Fruit fly (Drosophila melanogaster) whole organism, embryonic: ENCODE data around the gene dbe.

Source experiments
- Atf3 ChIP-seq: fragments of 200-800 bp; sonication (Bioruptor generic); optimal IDR thresholded peaks from 3 replicates; lab custom pipeline; 2016; ENCODE audit warnings: missing biosample characterization, missing genetic modification characterization
- Bgb ChIP-seq: fragments of 200-800 bp; sonication (Bioruptor generic); IDR thresholded peaks from 2 replicates; pipeline ENCODE4 v1.3.6; 2022; ENCODE audit warnings: missing biosample characterization, missing genetic modification characterization; ENCODE audit not compliant: partially characterized antibody
- CG11398 ChIP-seq: fragments of 200-800 bp; sonication (Bioruptor generic); optimal IDR thresholded peaks from 2 replicates; lab custom pipeline; 2016; ENCODE audit warnings: missing biosample characterization, missing genetic modification characterization
- CG11695 ChIP-seq: fragments of 200-800 bp; sonication (Bioruptor generic); IDR thresholded peaks from 3 replicates; pipeline ENCODE4 v1.3.6; 2022; ENCODE audit warnings: missing biosample characterization, missing genetic modification characterization
- CG12744 ChIP-seq: fragments of 200-800 bp; sonication (Bioruptor generic); optimal IDR thresholded peaks from 2 replicates; lab custom pipeline; 2016; ENCODE audit warnings: missing biosample characterization, missing genetic modification characterization
- CG13624 ChIP-seq: fragments of 200-800 bp; sonication (Bioruptor generic); optimal IDR thresholded peaks from 2 replicates; lab custom pipeline; 2016; ENCODE audit warnings: missing biosample characterization, missing genetic modification characterization
- CG16779 ChIP-seq: fragments of 200-800 bp; sonication (Bioruptor generic); IDR thresholded peaks from 2 replicates; pipeline ENCODE4 v1.3.6; 2022; ENCODE audit warnings: missing biosample characterization, missing genetic modification characterization
- CG16863 ChIP-seq: fragments of 200-800 bp; sonication (Bioruptor generic); optimal IDR thresholded peaks from 3 replicates; lab custom pipeline; 2016; ENCODE audit warnings: missing biosample characterization, missing genetic modification characterization
- CG17361 ChIP-seq: fragments of 200-800 bp; sonication (Bioruptor generic); IDR thresholded peaks from 3 replicates; pipeline ENCODE4 v1.3.6; 2022; ENCODE audit warnings: missing biosample characterization, missing genetic modification characterization
- CG17568 ChIP-seq: fragments of 200-800 bp; sonication (Bioruptor generic); optimal IDR thresholded peaks from 2 replicates; lab custom pipeline; 2018; ENCODE audit warnings: missing biosample characterization, mild to moderate bottlenecking, missing genetic modification characterization, moderate library complexity
- CG17829 ChIP-seq: fragments of 200-800 bp; optimal IDR thresholded peaks from 2 replicates; lab custom pipeline; 2019; ENCODE audit warnings: missing biosample characterization, mild to moderate bottlenecking, missing genetic modification characterization, moderate library complexity
- CG18262 ChIP-seq: fragments of 200-800 bp; optimal IDR thresholded peaks from 3 replicates; lab custom pipeline; 2019; ENCODE audit warnings: missing biosample characterization, mild to moderate bottlenecking, missing genetic modification characterization, moderate library complexity
- CG3838 ChIP-seq: fragments of 200-800 bp; sonication (Bioruptor generic); optimal IDR thresholded peaks from 3 replicates; lab custom pipeline; 2016; ENCODE audit warnings: missing biosample characterization, missing genetic modification characterization
- CG4424 ChIP-seq: fragments of 200-800 bp; sonication (Bioruptor generic); optimal IDR thresholded peaks from 3 replicates; lab custom pipeline; 2016; ENCODE audit warnings: missing biosample characterization, missing genetic modification characterization
- CG4820 ChIP-seq: fragments of 200-800 bp; sonication (Bioruptor generic); optimal IDR thresholded peaks from 3 replicates; lab custom pipeline; 2016; ENCODE audit warnings: missing biosample characterization, missing genetic modification characterization
- CG6813 ChIP-seq: fragments of 200-800 bp; sonication (Bioruptor generic); optimal IDR thresholded peaks from 2 replicates; lab custom pipeline; 2017; ENCODE audit warnings: missing biosample characterization, missing genetic modification characterization, mild to moderate bottlenecking, moderate library complexity, missing genetic modification reagents
- CG7357 ChIP-seq: fragments of 200-800 bp; sonication (Bioruptor generic); IDR thresholded peaks from 3 replicates; pipeline ENCODE4 v1.3.6; 2022; ENCODE audit warnings: missing biosample characterization, missing genetic modification characterization
- CG7928 ChIP-seq: fragments of 200-800 bp; sonication (Bioruptor generic); optimal IDR thresholded peaks from 2 replicates; lab custom pipeline; 2017; ENCODE audit warnings: missing biosample characterization, mild to moderate bottlenecking, missing genetic modification characterization
- CG8944 ChIP-seq: fragments of 200-800 bp; sonication (Bioruptor generic); optimal IDR thresholded peaks from 3 replicates; lab custom pipeline; 2016; ENCODE audit warnings: missing biosample characterization, missing genetic modification characterization
- CG9932 ChIP-seq: fragments of 200-800 bp; sonication (Bioruptor generic); IDR thresholded peaks from 2 replicates; pipeline ENCODE4 v1.3.6; 2022; ENCODE audit warnings: missing biosample characterization, missing genetic modification characterization
- Dfd ChIP-seq, 2 experiments: fragments of >200 bp; optimal IDR thresholded peaks; 2 replicates each; lab custom pipeline; 2017; ENCODE audit warnings: missing biosample characterization in 2 of 2, missing genetic modification characterization in 2 of 2
- Dp ChIP-seq: fragments of 200-800 bp; sonication (Bioruptor generic); optimal IDR thresholded peaks from 2 replicates; lab custom pipeline; 2018; ENCODE audit warnings: missing biosample characterization, mild to moderate bottlenecking, missing genetic modification characterization, moderate library complexity
- Eip74EF ChIP-seq, 2 experiments: fragments of 200-800 bp in 1 of 2; fragments of >200 bp in 1 of 2; sonication (Bioruptor generic) in 1 of 2; optimal IDR thresholded peaks; 2 replicates each; lab custom pipeline; 2017 to 2019; ENCODE audit warnings: missing biosample characterization in 2 of 2, missing genetic modification characterization in 2 of 2, mild to moderate bottlenecking in 1 of 2, moderate library complexity in 1 of 2
- Fer2 ChIP-seq: fragments of 200-800 bp; sonication (Bioruptor generic); optimal IDR thresholded peaks from 2 replicates; lab custom pipeline; 2018; ENCODE audit warnings: missing biosample characterization, mild to moderate bottlenecking, missing genetic modification characterization, moderate library complexity
- Gug ChIP-seq: fragments of 200-800 bp; sonication (Bioruptor generic); IDR thresholded peaks from 4 replicates; pipeline ENCODE4 v1.3.6; 2022; ENCODE audit warnings: missing biosample characterization, missing genetic modification characterization
- Hr39 ChIP-seq: fragments of >200 bp; optimal IDR thresholded peaks from 2 replicates; lab custom pipeline; 2017
- Lhr ChIP-seq: fragments of 200-800 bp; sonication (Bioruptor generic); optimal IDR thresholded peaks from 3 replicates; lab custom pipeline; 2017; ENCODE audit warnings: mild to moderate bottlenecking, missing biosample characterization, missing genetic modification reagents, missing genetic modification characterization
- MBD-R2 ChIP-seq: fragments of 200-800 bp; sonication (Bioruptor generic); IDR thresholded peaks from 2 replicates; pipeline ENCODE4 v1.3.6; 2022; ENCODE audit warnings: missing biosample characterization, missing genetic modification characterization
- Rfx ChIP-seq: fragments of 200-800 bp; sonication (Bioruptor generic); IDR thresholded peaks from 2 replicates; pipeline ENCODE4 v1.3.6; 2022; ENCODE audit warnings: missing biosample characterization, missing genetic modification characterization
- Sox102F ChIP-seq: fragments of 200-800 bp; sonication (Bioruptor generic); optimal IDR thresholded peaks from 2 replicates; lab custom pipeline; 2018; ENCODE audit warnings: missing biosample characterization, mild to moderate bottlenecking, missing genetic modification characterization, moderate library complexity
- Tbp ChIP-seq: fragments of >200 bp; optimal IDR thresholded peaks from 2 replicates; lab custom pipeline; 2018; ENCODE audit warnings: missing biosample characterization, missing genetic modification characterization
- Trl ChIP-seq, 3 experiments: fragments of >200 bp in 2 of 3; fragments of 200-800 bp in 1 of 3; sonication (Bioruptor generic) in 1 of 3; optimal IDR thresholded peaks; 2 replicates in 1 of 3; 3 replicates in 2 of 3; lab custom pipeline; 2016 to 2017; ENCODE audit warnings: missing biosample characterization in 1 of 3, missing genetic modification characterization in 1 of 3
- Vsx1 ChIP-seq: fragments of 200-800 bp; sonication (Bioruptor generic); optimal IDR thresholded peaks from 2 replicates; lab custom pipeline; 2017; ENCODE audit warnings: missing biosample characterization, mild to moderate bottlenecking, missing genetic modification characterization, missing genetic modification reagents
- ac ChIP-seq: fragments of 200-800 bp; sonication (Bioruptor generic); optimal IDR thresholded peaks from 3 replicates; lab custom pipeline; 2017; ENCODE audit warnings: missing biosample characterization, mild to moderate bottlenecking, missing genetic modification characterization
- ap ChIP-seq: fragments of 200-800 bp; sonication (Bioruptor generic); IDR thresholded peaks from 2 replicates; pipeline ENCODE4 v1.3.6; 2022; ENCODE audit warnings: missing biosample characterization, missing genetic modification characterization
- crc ChIP-seq: fragments of 200-800 bp; sonication (Bioruptor generic); optimal IDR thresholded peaks from 2 replicates; lab custom pipeline; 2016; ENCODE audit warnings: missing biosample characterization, missing genetic modification characterization
- crp ChIP-seq, 2 experiments: fragments of 200-800 bp; sonication (Bioruptor generic); optimal IDR thresholded peaks; 2 replicates in 1 of 2; 3 replicates in 1 of 2; lab custom pipeline; 2017; ENCODE audit warnings: missing biosample characterization in 2 of 2, missing genetic modification characterization in 2 of 2, mild to moderate bottlenecking in 1 of 2, moderate library complexity in 1 of 2
- cwo ChIP-seq: fragments of 200-800 bp; sonication (Bioruptor generic); optimal IDR thresholded peaks from 3 replicates; lab custom pipeline; 2017; ENCODE audit warnings: missing biosample characterization, missing genetic modification characterization, mild to moderate bottlenecking, moderate library complexity, missing genetic modification reagents
- dimm ChIP-seq: fragments of 200-800 bp; sonication (Bioruptor generic); IDR thresholded peaks from 2 replicates; pipeline ENCODE4 v1.3.6; 2022; ENCODE audit warnings: missing biosample characterization, missing genetic modification characterization
- fd96Cb ChIP-seq: fragments of 200-800 bp; sonication (Bioruptor generic); optimal IDR thresholded peaks from 2 replicates; lab custom pipeline; 2018; ENCODE audit warnings: missing biosample characterization, mild to moderate bottlenecking, missing genetic modification characterization, moderate library complexity
- gcm ChIP-seq: fragments of 200-800 bp; sonication (Bioruptor generic); optimal IDR thresholded peaks from 2 replicates; lab custom pipeline; 2019; ENCODE audit warnings: missing biosample characterization, mild to moderate bottlenecking, missing genetic modification characterization, moderate library complexity
- lilli ChIP-seq: fragments of 200-800 bp; sonication (Bioruptor generic); optimal IDR thresholded peaks from 3 replicates; lab custom pipeline; 2016; ENCODE audit warnings: missing biosample characterization, missing genetic modification characterization
- maf-S ChIP-seq: fragments of 200-800 bp; sonication (Bioruptor generic); optimal IDR thresholded peaks from 2 replicates; lab custom pipeline; 2016; ENCODE audit warnings: missing biosample characterization, missing genetic modification characterization
- onecut ChIP-seq: fragments of 200-800 bp; sonication (Bioruptor generic); IDR thresholded peaks from 2 replicates; pipeline ENCODE4 v1.3.6; 2022; ENCODE audit warnings: missing biosample characterization, missing genetic modification characterization
- ro ChIP-seq: fragments of 200-800 bp; sonication (Bioruptor generic); IDR thresholded peaks from 2 replicates; pipeline ENCODE4 v1.3.6; 2022; ENCODE audit warnings: missing biosample characterization, missing genetic modification characterization
- sim ChIP-seq: fragments of 200-800 bp; sonication (Bioruptor generic); IDR thresholded peaks from 2 replicates; pipeline ENCODE4 v1.3.6; 2022; ENCODE audit warnings: missing biosample characterization, missing genetic modification characterization
- twi ChIP-seq: fragments of 200-800 bp; optimal IDR thresholded peaks from 2 replicates; lab custom pipeline; 2019; ENCODE audit warnings: missing biosample characterization, mild to moderate bottlenecking, missing genetic modification characterization, moderate library complexity
- tx ChIP-seq: fragments of 200-800 bp; sonication (Bioruptor generic); optimal IDR thresholded peaks from 2 replicates; lab custom pipeline; 2016; ENCODE audit warnings: missing biosample characterization, missing genetic modification characterization
- usp ChIP-seq: fragments of >200 bp; optimal IDR thresholded peaks from 2 replicates; lab custom pipeline; 2017; ENCODE audit warnings: missing biosample characterization, missing genetic modification characterization

The dbe gene

DNA sequence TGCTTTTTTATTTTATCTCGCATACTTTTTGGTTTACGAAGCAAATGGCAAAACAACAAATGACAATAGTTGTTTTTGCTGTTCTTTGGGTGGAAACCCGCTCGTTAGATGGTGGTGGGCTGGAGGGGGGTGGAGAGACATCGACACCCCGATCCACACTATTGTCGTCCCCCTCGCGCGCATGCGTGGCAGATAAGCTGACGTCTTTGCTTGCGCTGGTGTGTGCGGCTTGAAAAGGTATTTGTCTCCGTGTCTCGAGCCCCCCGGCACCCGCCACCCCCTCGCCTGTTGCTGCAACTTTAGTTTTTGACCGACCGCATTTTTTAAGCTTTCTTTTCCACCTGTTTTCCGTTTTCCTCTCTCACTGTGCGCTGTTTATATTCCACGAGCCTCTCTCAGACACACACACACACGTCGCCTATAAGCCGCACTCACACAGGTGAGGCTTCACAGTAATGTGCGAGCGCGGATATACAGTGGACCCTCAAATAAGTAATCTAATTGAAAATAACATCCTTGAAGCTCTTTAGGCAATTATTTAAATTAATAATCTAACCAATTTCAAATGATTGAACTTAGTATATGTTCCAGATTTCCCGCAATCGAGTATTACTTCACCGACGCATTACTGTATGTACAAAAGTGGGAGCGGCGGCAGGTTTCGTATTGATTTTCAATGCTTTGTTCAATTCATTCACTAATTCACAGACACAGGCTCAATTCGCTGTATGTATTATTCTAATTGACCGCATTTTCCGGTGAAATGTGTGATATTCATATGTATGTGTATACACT lies 2.5 kb downstream of the dbe start (continued):
- TF ChIP-seq crc (GFP tag; lab: Kevin White, UChicago) (peak; percentile 74), CG16863 (peak; percentile 90), MBD-R2 (peak; percentile 92), CG6813 (peak; percentile 91), CG13624 (peak; percentile 93), CG17568 (GFP tag; lab: Kevin White, UChicago) (peak; percentile 88), Lhr (peak; percentile 63), crp (GFP tag; optimal IDR thresholded peaks at IDR 0.05; lab: Kevin White, UChicago) (peak in 1 of 2 experiments; percentile 43), Fer2 (peak; percentile 89), CG12744 (GFP tag; lab: Kevin White, UChicago) (peak; percentile 85), Sox102F (peak; percentile 94), onecut (GFP tag; lab: Robert Waterston, UW) (peak; percentile 94), tx (GFP tag; lab: Kevin White, UChicago) (peak; percentile 79), usp (GFP tag; lab: Kevin White, UChicago) (no peak), ro (GFP tag; lab: Robert Waterston, UW) (peak; percentile 72), CG17361 (GFP tag; lab: Robert Waterston, UW) (peak; percentile 90), Gug (GFP tag; lab: Robert Waterston, UW) (peak; percentile 91), CG4424 (GFP tag; lab: Kevin White, UChicago) (peak; percentile 91), maf-S (peak; percentile 87), Bgb (peak; percentile 35; the same call in 1 of the 2 replicates), ac (peak; percentile 68), fd96Cb (peak; percentile 92), twi (tag; lab: Kevin White, UChicago) (peak; percentile 83), CG7357 (GFP tag; lab: Robert Waterston, UW) (peak; percentile 84), gcm (peak; percentile 85), Trl (optimal IDR thresholded peaks at IDR 0.05; lab: Kevin White, UChicago) (peak; percentile 41), Trl (GFP tag; optimal IDR thresholded peaks at IDR 0.05; lab: Kevin White, UChicago) (peak; percentile 91), CG11398 (GFP tag; lab: Kevin White, UChicago) (peak; percentile 80), CG3838 (peak; percentile 62), CG4820 (GFP tag; lab: Kevin White, UChicago) (peak; percentile 89), cwo (GFP tag; lab: Kevin White, UChicago) (peak; percentile 85), Vsx1 (GFP tag; lab: Kevin White, UChicago) (peak; percentile 46), CG17829 (tag; lab: Kevin White, UChicago) (peak; percentile 90), dimm (GFP tag; lab: Robert Waterston, UW) (peak; percentile 92), CG7928 (GFP tag; lab: Kevin White, UChicago) (peak; percentile 65), Dfd (GFP tag; optimal IDR thresholded peaks at IDR 0.05; lab: Kevin White, UChicago) (no peak), Eip74EF (GFP tag; optimal IDR thresholded peaks at IDR 0.05; lab: Kevin White, UChicago) (peak in 1 of 2 experiments; percentile 87), lilli (GFP tag; lab: Kevin White, UChicago) (peak; percentile 96), ap (peak; percentile 91), CG11695 (GFP tag; lab: Robert Waterston, UW) (peak; percentile 92), CG16779 (peak; percentile 87), Atf3 (peak; percentile 72), CG8944 (GFP tag; lab: Kevin White, UChicago) (peak; percentile 83), Rfx (GFP tag; lab: Robert Waterston, UW) (peak; percentile 98), sim (peak; percentile 72; the same call in 1 of the 2 replicates), Tbp (GFP tag; lab: Kevin White, UChicago) (no peak), Dp (GFP tag; lab: Kevin White, UChicago) (no peak), CG18262 (tag; lab: Kevin White, UChicago) (peak; percentile 88), Hr39 (lab: Kevin White, UChicago) (no peak), CG9932 (GFP tag; lab: Robert Waterston, UW) (peak; percentile 97)
